Worm (Caenorhabditis elegans) whole organism, early embryonic: ENCODE measurements around the gene C50B6.9.

Experiments used
- B0310.2 ChIP-seq: sonication (generic microtip); optimal IDR thresholded peaks from 2 replicates; lab custom pipeline; 2016; ENCODE audit warnings: mild to moderate bottlenecking, missing genetic modification characterization, missing compliant biosample characterization
- F13C5.2 ChIP-seq: sonication (generic microtip); optimal IDR thresholded peaks from 2 replicates; lab custom pipeline; 2017; ENCODE audit warnings: mild to moderate bottlenecking, missing genetic modification characterization, inconsistent platforms, missing compliant biosample characterization
- aly-1 ChIP-seq: sonication (generic microtip); optimal IDR thresholded peaks from 2 replicates; lab custom pipeline; 2016; ENCODE audit warnings: missing genetic modification characterization, missing compliant biosample characterization
- ama-1 ChIP-seq: fragments of 150-350 bp; optimal IDR thresholded peaks from 2 replicates; lab custom pipeline; 2014
- ceh-13 ChIP-seq: fragments of 200-800 bp; sonication (Bioruptor generic); optimal IDR thresholded peaks from 2 replicates; lab custom pipeline; 2018; ENCODE audit warnings: mild to moderate bottlenecking, missing genetic modification characterization, missing compliant biosample characterization
- ceh-36 ChIP-seq: sonication (generic microtip); optimal IDR thresholded peaks from 2 replicates; lab custom pipeline; 2016; ENCODE audit warnings: missing genetic modification characterization, inconsistent platforms, missing compliant biosample characterization
- ets-7 ChIP-seq: sonication (generic microtip); optimal IDR thresholded peaks from 2 replicates; lab custom pipeline; 2016; ENCODE audit warnings: missing genotype, missing genetic modification characterization, missing compliant biosample characterization
- flt-1 ChIP-seq: fragments of 200-800 bp; sonication (Bioruptor generic); IDR thresholded peaks from 2 replicates; pipeline ENCODE4 v1.3.6; 2022; ENCODE audit warnings: missing genetic modification characterization, missing compliant biosample characterization
- hmbx-1 ChIP-seq: sonication (generic microtip); optimal IDR thresholded peaks from 2 replicates; lab custom pipeline; 2016; ENCODE audit warnings: mild to moderate bottlenecking, missing genetic modification characterization, missing compliant biosample characterization
- hmg-4 ChIP-seq: fragments of 200-800 bp; sonication (Bioruptor generic); optimal IDR thresholded peaks from 2 replicates; lab custom pipeline; 2018; ENCODE audit warnings: mild to moderate bottlenecking, missing genetic modification characterization, missing compliant biosample characterization
- hnd-1 ChIP-seq: sonication (generic microtip); optimal IDR thresholded peaks from 2 replicates; lab custom pipeline; 2016; ENCODE audit warnings: missing genetic modification characterization, missing compliant biosample characterization
- pes-1 ChIP-seq: fragments of 200-800 bp; sonication (Bioruptor generic); IDR thresholded peaks from 2 replicates; pipeline ENCODE4 v1.3.6; 2022; ENCODE audit warnings: missing genetic modification reagents, missing genetic modification characterization, missing compliant biosample characterization
- scrt-1 ChIP-seq: fragments of 200-800 bp; sonication (Bioruptor generic); IDR thresholded peaks from 2 replicates; pipeline ENCODE4 v1.3.6; 2022; ENCODE audit warnings: missing genetic modification characterization, missing compliant biosample characterization
- sea-1 ChIP-seq: fragments of 200-800 bp; sonication (Bioruptor generic); conservative IDR thresholded peaks from 2 replicates; pipeline ENCODE4 v1.3.6; 2022; ENCODE audit warnings: missing genetic modification characterization, missing compliant biosample characterization
- tbx-11 ChIP-seq: fragments of 200-800 bp; sonication (Bioruptor generic); IDR thresholded peaks from 2 replicates; pipeline ENCODE4 v1.3.6; 2022; ENCODE audit warnings: missing genetic modification characterization, missing compliant biosample characterization
- tbx-37 ChIP-seq: fragments of 200-800 bp; sonication (Bioruptor generic); conservative IDR thresholded peaks from 2 replicates; pipeline ENCODE4 v1.3.6; 2022; ENCODE audit warnings: missing genetic modification reagents, missing genetic modification characterization, missing compliant biosample characterization
- tra-4 ChIP-seq: sonication (generic microtip); optimal IDR thresholded peaks from 2 replicates; lab custom pipeline; 2017; ENCODE audit warnings: missing genetic modification characterization, missing compliant biosample characterization

C50B6.9 gene

DNA sequence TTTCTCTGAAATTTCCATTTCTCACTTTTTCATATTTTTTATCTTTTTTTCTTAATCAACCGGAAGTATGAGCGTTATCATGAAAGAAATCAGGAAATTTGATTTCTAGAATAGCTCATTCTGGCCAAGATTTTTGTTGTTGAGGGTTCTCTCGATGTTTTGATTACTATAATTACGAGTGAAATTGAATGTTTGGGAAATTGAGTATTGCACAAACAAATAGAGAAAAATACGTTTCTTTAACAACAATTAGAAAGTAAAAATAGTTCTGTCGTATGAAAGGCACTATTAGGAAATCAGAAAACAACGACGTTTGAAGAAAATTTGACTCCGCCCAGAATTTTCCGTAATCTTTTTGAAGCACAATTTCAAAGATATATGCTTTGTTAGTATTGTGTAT is 36.8 kb upstream of the C50B6.9 start:
- TF ChIP-seq hmg-4 (no peak), ceh-13 (GFP tag; lab: Kevin White, UChicago) (no peak), B0310.2 (no peak), flt-1 (GFP tag; lab: Robert Waterston, UW) (no peak), F13C5.2 (tag; lab: Kevin White, UChicago) (no peak), pes-1 (GFP tag; lab: Robert Waterston, UW) (no peak), sea-1 (no peak), aly-1 (tag; lab: Kevin White, UChicago) (no peak), hnd-1 (no peak), ama-1 (lab: Kevin White, UChicago) (no peak), ceh-36 (tag; lab: Kevin White, UChicago) (no peak), ets-7 (tag; lab: Kevin White, UChicago) (no peak), hmbx-1 (tag; lab: Kevin White, UChicago) (no peak), tbx-11 (no peak), tra-4 (tag; lab: Kevin White, UChicago) (no peak)

DNA sequence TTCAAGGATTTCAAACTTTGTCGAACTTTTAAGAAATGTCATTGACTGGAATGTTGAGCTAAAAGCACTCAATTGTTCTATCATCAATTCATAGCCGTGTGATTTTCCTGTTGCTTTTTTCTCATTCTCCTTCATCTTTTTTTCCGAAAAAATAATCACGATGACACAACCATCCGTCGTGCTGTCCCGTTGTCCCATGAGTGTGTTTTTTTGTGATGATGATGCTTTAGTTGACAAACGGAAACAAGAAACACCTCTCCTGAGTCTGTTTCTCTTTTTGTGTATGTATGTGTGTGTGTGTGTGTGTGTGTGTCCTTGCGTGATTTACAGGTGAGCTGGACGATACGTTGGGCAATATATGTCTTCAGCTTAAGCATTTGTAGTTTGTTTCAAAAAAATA is 35.7 kb upstream of the C50B6.9 start:
- TF ChIP-seq tbx-11 (no peak), tbx-37 (GFP tag; lab: Robert Waterston, UW) (no peak), aly-1 (tag; lab: Kevin White, UChicago) (no peak), tra-4 (tag; lab: Kevin White, UChicago) (no peak), F13C5.2 (tag; lab: Kevin White, UChicago) (no peak), hmbx-1 (tag; lab: Kevin White, UChicago) (no peak), ama-1 (lab: Kevin White, UChicago) (no peak), scrt-1 (no peak), pes-1 (GFP tag; lab: Robert Waterston, UW) (no peak), sea-1 (no peak), hnd-1 (no peak), flt-1 (GFP tag; lab: Robert Waterston, UW) (no peak)

DNA sequence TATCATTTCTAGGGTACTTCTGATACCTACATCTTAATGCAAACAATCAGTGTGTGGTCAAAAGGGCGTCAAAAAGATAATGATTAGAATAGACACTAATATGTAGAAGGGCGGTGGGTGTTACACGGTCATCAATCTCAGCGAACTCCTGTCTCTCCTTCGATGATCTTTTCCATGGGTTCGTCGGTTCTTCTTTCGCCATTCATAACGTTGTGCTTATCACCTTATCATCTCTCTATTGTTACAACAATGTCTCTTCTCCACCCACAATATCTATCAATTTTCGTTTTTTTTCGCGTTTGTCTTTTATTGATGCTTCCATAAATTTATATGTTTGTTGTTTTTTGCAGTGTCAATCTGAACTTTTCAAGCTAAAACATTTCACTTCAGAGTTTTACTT is 34.7 kb upstream of the C50B6.9 start, which contains the start of gene ceh-79:
ceh-79 (plus strand) TSS at position 391 of the 400 bp plus-strand sequence.
- TF ChIP-seq pes-1 (GFP tag; lab: Robert Waterston, UW) (no peak), scrt-1 (no peak), tbx-11 (no peak), ama-1 (lab: Kevin White, UChicago) (no peak), ceh-36 (tag; lab: Kevin White, UChicago) (no peak), aly-1 (tag; lab: Kevin White, UChicago) (no peak), hmg-4 (no peak), B0310.2 (no peak), ceh-13 (GFP tag; lab: Kevin White, UChicago) (no peak), flt-1 (GFP tag; lab: Robert Waterston, UW) (no peak), tbx-37 (GFP tag; lab: Robert Waterston, UW) (no peak), tra-4 (tag; lab: Kevin White, UChicago) (no peak), hmbx-1 (tag; lab: Kevin White, UChicago) (no peak), sea-1 (no peak), hnd-1 (no peak)

DNA sequence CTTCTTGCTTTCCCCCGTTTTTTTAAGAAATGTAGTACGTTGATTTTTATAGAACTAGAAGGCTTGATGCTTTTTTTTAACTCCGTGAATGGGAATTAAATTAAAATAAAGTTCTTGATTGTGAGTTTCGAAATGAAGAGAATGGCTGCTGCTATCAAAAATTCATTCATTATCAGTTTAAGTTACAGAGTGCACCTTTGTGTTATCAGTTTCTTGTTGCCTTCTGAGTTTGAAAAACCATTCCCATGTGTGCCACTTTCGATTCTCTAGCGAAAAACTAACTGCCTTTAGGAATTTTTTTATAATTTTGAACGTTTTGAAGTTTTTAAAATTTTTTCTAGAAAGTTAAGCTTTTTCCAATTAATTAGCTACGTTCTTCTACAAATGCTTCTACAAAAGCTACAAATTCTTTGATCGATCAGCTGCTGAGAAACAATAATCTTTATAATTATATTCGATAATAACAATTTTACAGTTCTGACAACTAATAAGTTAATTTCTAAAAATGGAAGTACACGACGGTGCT is 31.4 kb upstream of the C50B6.9 start, which contains the start of gene C26E1.2:
C26E1.2 (plus strand) TSS at position 476 of the 526 bp plus-strand sequence.
- no peak for TF ChIP-seq hmg-4
- TF ChIP-seq sea-1, result no peak
- TF ChIP-seq pes-1 (GFP tag; lab: Robert Waterston, UW), result no peak
- TF ChIP-seq tra-4 (tag; lab: Kevin White, UChicago), result no peak
- TF ChIP-seq F13C5.2 (tag; lab: Kevin White, UChicago), result no peak
- no peak for TF ChIP-seq tbx-37 (GFP tag; lab: Robert Waterston, UW)
- no peak for TF ChIP-seq ceh-36 (tag; lab: Kevin White, UChicago)
- no peak for TF ChIP-seq ets-7 (tag; lab: Kevin White, UChicago)
- TF ChIP-seq aly-1 (tag; lab: Kevin White, UChicago), result no peak
- TF ChIP-seq hnd-1, result no peak
- TF ChIP-seq ceh-13 (GFP tag; lab: Kevin White, UChicago), result no peak
- TF ChIP-seq scrt-1, result no peak
- no peak for TF ChIP-seq flt-1 (GFP tag; lab: Robert Waterston, UW)
- TF ChIP-seq hmbx-1 (tag; lab: Kevin White, UChicago), result no peak
- no peak for TF ChIP-seq tbx-11
- no peak for TF ChIP-seq ama-1 (lab: Kevin White, UChicago)
- no peak for TF ChIP-seq B0310.2

DNA sequence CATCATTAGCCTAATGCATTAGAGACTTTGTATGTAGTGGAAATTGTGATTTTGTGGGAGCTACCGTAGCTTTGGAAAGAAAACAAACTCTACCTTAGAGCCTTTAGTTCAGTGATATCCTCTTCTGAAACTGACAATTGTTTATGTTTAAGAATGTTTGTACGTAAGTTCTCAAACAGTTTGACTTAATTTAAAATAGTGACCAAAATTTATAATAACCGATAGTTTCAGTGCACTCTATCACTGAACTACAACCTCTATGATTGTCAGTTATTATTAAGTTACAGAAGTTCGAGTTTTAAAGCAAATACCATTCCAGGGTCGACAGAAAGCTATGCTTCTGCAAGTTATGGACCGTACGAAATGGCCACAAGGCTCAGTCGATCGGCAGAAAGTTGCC is 27.6 kb upstream of the C50B6.9 start, which contains the start of gene C50B6.1:
C50B6.1 (plus strand) TSS at position 301 of the 400 bp plus-strand sequence.
- TF ChIP-seq pes-1 (GFP tag; lab: Robert Waterston, UW) (no peak), flt-1 (GFP tag; lab: Robert Waterston, UW) (no peak), ama-1 (lab: Kevin White, UChicago) (no peak), sea-1 (no peak), ets-7 (tag; lab: Kevin White, UChicago) (no peak), tbx-37 (GFP tag; lab: Robert Waterston, UW) (no peak), F13C5.2 (tag; lab: Kevin White, UChicago) (no peak), tbx-11 (no peak), scrt-1 (no peak), hmg-4 (no peak), B0310.2 (no peak), hnd-1 (no peak), tra-4 (tag; lab: Kevin White, UChicago) (no peak), aly-1 (tag; lab: Kevin White, UChicago) (no peak), hmbx-1 (tag; lab: Kevin White, UChicago) (no peak), ceh-36 (tag; lab: Kevin White, UChicago) (no peak), ceh-13 (GFP tag; lab: Kevin White, UChicago) (no peak)

DNA sequence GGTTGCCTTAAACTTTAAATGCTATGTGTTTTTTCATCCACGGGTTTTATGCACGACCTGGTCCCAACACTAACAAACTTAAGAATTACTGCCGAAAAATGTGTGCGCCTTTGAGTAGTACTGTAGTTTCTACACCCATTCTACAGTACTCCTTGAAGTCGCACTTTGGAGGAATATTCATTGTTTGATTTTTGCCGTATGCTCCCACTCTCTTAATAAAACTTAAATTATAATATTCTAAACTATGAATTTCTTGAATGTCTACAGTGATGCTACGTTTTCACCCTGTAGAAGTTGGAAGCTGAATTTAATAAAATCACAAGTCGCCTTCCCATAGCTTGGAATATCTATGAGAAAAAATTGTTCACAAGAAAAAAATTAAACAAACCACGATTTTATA is 26.4 kb upstream of the C50B6.9 start:
- TF ChIP-seq hmg-4, result no peak
- TF ChIP-seq flt-1 (GFP tag; lab: Robert Waterston, UW), result no peak
- no peak for TF ChIP-seq F13C5.2 (tag; lab: Kevin White, UChicago)
- TF ChIP-seq hnd-1, result no peak
- no peak for TF ChIP-seq ets-7 (tag; lab: Kevin White, UChicago)
- TF ChIP-seq ama-1 (lab: Kevin White, UChicago), result no peak
- no peak for TF ChIP-seq tbx-37 (GFP tag; lab: Robert Waterston, UW)
- TF ChIP-seq pes-1 (GFP tag; lab: Robert Waterston, UW), result no peak
- no peak for TF ChIP-seq sea-1
- TF ChIP-seq aly-1 (tag; lab: Kevin White, UChicago), result no peak
- no peak for TF ChIP-seq tra-4 (tag; lab: Kevin White, UChicago)
